Worm (Caenorhabditis elegans) whole organism, L4 larva: ENCODE measurements around the gene adbp-1.

Source experiments
- F10B5.3 ChIP-seq: sonication (generic microtip); optimal IDR thresholded peaks from 2 replicates; lab custom pipeline; 2016; ENCODE audit warnings: mild to moderate bottlenecking, missing genetic modification characterization, missing compliant biosample characterization
- F26F4.8 ChIP-seq: fragments of 200-800 bp; sonication (Bioruptor generic); conservative IDR thresholded peaks from 2 replicates; pipeline ENCODE4 v1.3.6; 2022; ENCODE audit warnings: missing genetic modification characterization, missing compliant biosample characterization
- F49E8.2 ChIP-seq: sonication (generic microtip); optimal IDR thresholded peaks from 2 replicates; lab custom pipeline; 2016; ENCODE audit warnings: missing compliant biosample characterization, mild to moderate bottlenecking, missing genetic modification characterization, borderline replicate concordance
- T20F7.1 ChIP-seq: fragments of 200-800 bp; sonication (Bioruptor generic); optimal IDR thresholded peaks from 2 replicates; lab custom pipeline; 2018; ENCODE audit warnings: mild to moderate bottlenecking, missing genetic modification characterization, missing compliant biosample characterization
- T26A8.4 ChIP-seq: fragments of 200-800 bp; sonication (Bioruptor generic); IDR thresholded peaks from 2 replicates; pipeline ENCODE4 v1.3.6; 2022; ENCODE audit warnings: missing genetic modification characterization, missing compliant biosample characterization
- Y75B8A.6 ChIP-seq: fragments of 200-800 bp; sonication (Bioruptor generic); IDR thresholded peaks from 2 replicates; pipeline ENCODE4 v1.3.6; 2022; ENCODE audit warnings: missing genetic modification reagents, missing genetic modification characterization, missing compliant biosample characterization
- ZK337.2 ChIP-seq: fragments of 200-800 bp; sonication (Bioruptor generic); IDR thresholded peaks from 2 replicates; pipeline ENCODE4 v1.3.6; 2022; ENCODE audit warnings: missing genetic modification reagents, missing genetic modification characterization, missing compliant biosample characterization
- ZK546.5 ChIP-seq, 2 experiments: sonication (generic microtip); optimal IDR thresholded peaks; 2 replicates each; lab custom pipeline; 2017; ENCODE audit warnings: missing biosample characterization in 2 of 2, missing genetic modification characterization in 2 of 2
- ama-1 ChIP-seq: fragments of 150-350 bp; optimal IDR thresholded peaks from 2 replicates; lab custom pipeline; 2014; ENCODE audit warnings: inconsistent platforms, mixed read lengths
- attf-4 ChIP-seq: sonication (generic microtip); optimal IDR thresholded peaks from 3 replicates; lab custom pipeline; 2017; ENCODE audit warnings: missing biosample characterization, missing genetic modification characterization
- ceh-20 ChIP-seq: fragments of 200-800 bp; sonication (Bioruptor generic); IDR thresholded peaks from 2 replicates; pipeline ENCODE4 v1.3.6; 2022; ENCODE audit warnings: missing genetic modification reagents, missing genetic modification characterization, missing compliant biosample characterization
- ceh-28 ChIP-seq: fragments of 150-350 bp; optimal IDR thresholded peaks from 2 replicates; lab custom pipeline; 2014; ENCODE audit warnings: missing biosample characterization, missing genetic modification reagents, missing genetic modification characterization
- ceh-32 ChIP-seq: sonication (generic microtip); optimal IDR thresholded peaks from 2 replicates; lab custom pipeline; 2016; ENCODE audit warnings: mild to moderate bottlenecking, missing genetic modification characterization, missing compliant biosample characterization; ENCODE audit not compliant: poor library complexity
- ceh-62 ChIP-seq: sonication (generic microtip); optimal IDR thresholded peaks from 2 replicates; lab custom pipeline; 2017; ENCODE audit warnings: missing biosample characterization, missing genetic modification characterization
- ceh-82 ChIP-seq: sonication (generic microtip); optimal IDR thresholded peaks from 2 replicates; lab custom pipeline; 2017; ENCODE audit warnings: missing biosample characterization, missing genetic modification characterization
- cey-2 ChIP-seq: sonication (generic microtip); optimal IDR thresholded peaks from 3 replicates; lab custom pipeline; 2017; ENCODE audit warnings: missing genetic modification characterization, mild to moderate bottlenecking, missing compliant biosample characterization, antibody characterized with exemption, borderline replicate concordance; ENCODE audit not compliant: insufficient read depth
- daf-16 ChIP-seq, 3 experiments: sonication (generic microtip); optimal IDR thresholded peaks; 2 replicates each; lab custom pipeline; 2016 to 2017; ENCODE audit warnings: missing genetic modification characterization in 3 of 3, missing genetic modification reagents in 3 of 3, mild to moderate bottlenecking in 2 of 3, missing compliant biosample characterization in 2 of 3, missing biosample characterization in 1 of 3, moderate library complexity in 1 of 3
- dpl-1 ChIP-seq: fragments of 150-350 bp; optimal IDR thresholded peaks from 2 replicates; lab custom pipeline; 2014; ENCODE audit warnings: missing biosample characterization, missing genetic modification reagents, missing genetic modification characterization
- dve-1 ChIP-seq: sonication (generic microtip); optimal IDR thresholded peaks from 2 replicates; lab custom pipeline; 2017; ENCODE audit warnings: antibody characterized with exemption, mild to moderate bottlenecking, missing genetic modification characterization, missing compliant biosample characterization; ENCODE audit not compliant: insufficient read depth
- egl-43 ChIP-seq: fragments of 200-800 bp; sonication (Bioruptor generic); IDR thresholded peaks from 2 replicates; pipeline ENCODE4 v1.3.6; 2022; ENCODE audit warnings: missing genetic modification reagents, missing genetic modification characterization, missing compliant biosample characterization
- gei-8 ChIP-seq: fragments of 200-800 bp; sonication (Bioruptor generic); optimal IDR thresholded peaks from 2 replicates; lab custom pipeline; 2018; ENCODE audit warnings: mild to moderate bottlenecking, missing genetic modification characterization, missing compliant biosample characterization
- hif-1 ChIP-seq, 2 experiments: sonication (generic microtip); optimal IDR thresholded peaks; 2 replicates each; lab custom pipeline; 2016 to 2017; ENCODE audit warnings: missing compliant biosample characterization in 2 of 2, missing genetic modification characterization in 2 of 2, missing genetic modification reagents in 2 of 2, missing genotype in 2 of 2, mild to moderate bottlenecking in 1 of 2
- hlh-11 ChIP-seq: fragments of 200-800 bp; sonication (Bioruptor generic); optimal IDR thresholded peaks from 2 replicates; lab custom pipeline; 2018; ENCODE audit warnings: mild to moderate bottlenecking, missing genetic modification characterization, missing compliant biosample characterization
- jun-1 ChIP-seq: fragments of 150-350 bp; optimal IDR thresholded peaks from 2 replicates; lab custom pipeline; 2014; ENCODE audit warnings: missing biosample characterization, missing genetic modification reagents, missing genetic modification characterization
- lin-13 ChIP-seq: fragments of 150-350 bp; optimal IDR thresholded peaks from 2 replicates; lab custom pipeline; 2014; ENCODE audit warnings: missing biosample characterization, missing genetic modification reagents, missing genetic modification characterization
- lin-29 ChIP-seq: fragments of 200-800 bp; sonication (Bioruptor generic); IDR thresholded peaks from 2 replicates; pipeline ENCODE4 v1.3.6; 2022; ENCODE audit warnings: missing genetic modification reagents, missing genetic modification characterization, missing compliant biosample characterization
- lin-38 ChIP-seq: fragments of 200-800 bp; sonication (Bioruptor generic); IDR thresholded peaks from 2 replicates; pipeline ENCODE4 v1.3.6; 2022; ENCODE audit warnings: missing genetic modification reagents, missing genetic modification characterization, missing compliant biosample characterization
- lsy-2 ChIP-seq, 2 experiments: fragments of 150-350 bp in 1 of 2; sonication (generic microtip) in 1 of 2; optimal IDR thresholded peaks; 2 replicates each; lab custom pipeline; 2014 to 2017; ENCODE audit warnings: missing biosample characterization in 2 of 2, missing genetic modification characterization in 2 of 2
- madf-5 ChIP-seq, 2 experiments: fragments of 200-800 bp; sonication (Bioruptor generic); IDR thresholded peaks; 2 replicates each; pipeline ENCODE4 v1.3.6; 2022; ENCODE audit warnings: missing compliant biosample characterization in 2 of 2, missing genetic modification characterization in 2 of 2
- mdt-29 ChIP-seq: fragments of 200-800 bp; sonication (Bioruptor generic); IDR thresholded peaks from 2 replicates; pipeline ENCODE4 v1.3.6; 2022; ENCODE audit warnings: missing genetic modification reagents, missing genetic modification characterization, missing compliant biosample characterization
- mxl-2 ChIP-seq: fragments of 200-800 bp; sonication (Bioruptor generic); conservative IDR thresholded peaks from 2 replicates; pipeline ENCODE4 v1.3.6; 2022; ENCODE audit warnings: missing genetic modification reagents, missing genetic modification characterization, missing compliant biosample characterization
- nhr-102 ChIP-seq: sonication (generic microtip); optimal IDR thresholded peaks from 2 replicates; lab custom pipeline; 2016; ENCODE audit warnings: mild to moderate bottlenecking, missing genetic modification characterization, moderate library complexity, missing compliant biosample characterization
- nhr-11 ChIP-seq: fragments of 150-350 bp; optimal IDR thresholded peaks from 2 replicates; lab custom pipeline; 2014; ENCODE audit warnings: missing biosample characterization, missing genetic modification characterization
- nhr-111 ChIP-seq: fragments of 200-800 bp; sonication (Bioruptor generic); optimal IDR thresholded peaks from 2 replicates; lab custom pipeline; 2018; ENCODE audit warnings: mild to moderate bottlenecking, missing genetic modification characterization, missing compliant biosample characterization
- nhr-237 ChIP-seq: sonication (generic microtip); optimal IDR thresholded peaks from 2 replicates; lab custom pipeline; 2017; ENCODE audit warnings: missing biosample characterization, missing genetic modification characterization
- nhr-6 ChIP-seq: fragments of 150-350 bp; optimal IDR thresholded peaks from 2 replicates; lab custom pipeline; 2014; ENCODE audit warnings: missing biosample characterization, missing genetic modification characterization
- nhr-76 ChIP-seq: fragments of 150-350 bp; optimal IDR thresholded peaks from 2 replicates; lab custom pipeline; 2014; ENCODE audit warnings: missing biosample characterization, missing genetic modification characterization
- saeg-2 ChIP-seq: fragments of 200-800 bp; sonication (Bioruptor generic); IDR thresholded peaks from 2 replicates; pipeline ENCODE4 v1.3.6; 2022; ENCODE audit warnings: missing genetic modification reagents, missing genetic modification characterization, missing compliant biosample characterization
- skn-1 ChIP-seq: fragments of 150-350 bp; optimal IDR thresholded peaks from 2 replicates; lab custom pipeline; 2014; ENCODE audit warnings: missing biosample characterization, missing genetic modification characterization
- snpc-1.2 ChIP-seq: fragments of 200-800 bp; sonication (Bioruptor generic); IDR thresholded peaks from 2 replicates; pipeline ENCODE4 v1.3.6; 2022; ENCODE audit warnings: missing genetic modification reagents, missing genetic modification characterization, missing compliant biosample characterization
- spr-3 ChIP-seq: fragments of 200-800 bp; sonication (Bioruptor generic); optimal IDR thresholded peaks from 2 replicates; lab custom pipeline; 2018; ENCODE audit warnings: mild to moderate bottlenecking, missing genetic modification characterization, missing compliant biosample characterization
- tag-97 ChIP-seq: fragments of 200-800 bp; sonication (Bioruptor generic); IDR thresholded peaks from 2 replicates; pipeline ENCODE4 v1.3.6; 2022; ENCODE audit warnings: missing genetic modification characterization, missing compliant biosample characterization
- tra-1 ChIP-seq: fragments of 200-800 bp; sonication (Bioruptor generic); IDR thresholded peaks from 2 replicates; pipeline ENCODE4 v1.3.6; 2022; ENCODE audit warnings: missing genetic modification reagents, missing genetic modification characterization, missing compliant biosample characterization
- unc-39 ChIP-seq: sonication (generic microtip); optimal IDR thresholded peaks from 2 replicates; lab custom pipeline; 2017; ENCODE audit warnings: missing biosample characterization, missing genetic modification characterization
- vab-7 ChIP-seq: fragments of 200-800 bp; sonication (Bioruptor generic); IDR thresholded peaks from 2 replicates; pipeline ENCODE4 v1.3.6; 2022; ENCODE audit warnings: missing genetic modification reagents, missing genetic modification characterization, missing compliant biosample characterization
- zfp-3 ChIP-seq: fragments of 200-800 bp; sonication (Bioruptor generic); conservative IDR thresholded peaks from 2 replicates; pipeline ENCODE4 v1.3.6; 2022; ENCODE audit warnings: missing genetic modification reagents, missing genetic modification characterization, missing compliant biosample characterization
- zip-11 ChIP-seq: fragments of 200-800 bp; sonication (Bioruptor generic); IDR thresholded peaks from 2 replicates; pipeline ENCODE4 v1.3.6; 2022; ENCODE audit warnings: missing genetic modification characterization, missing compliant biosample characterization
- ztf-11 ChIP-seq: fragments of 150-350 bp; optimal IDR thresholded peaks from 2 replicates; lab custom pipeline; 2014; ENCODE audit warnings: missing biosample characterization, missing genetic modification characterization
- ztf-7 ChIP-seq: fragments of 150-350 bp; optimal IDR thresholded peaks from 2 replicates; lab custom pipeline; 2014; ENCODE audit warnings: missing biosample characterization, missing genetic modification characterization

Gene adbp-1

ce11 chrII:11473525-11474181 is 29.7 kb downstream of the adbp-1 start, which contains the start of the genes metl-1 and W02B12.11 (continued):
- TF ChIP-seq mxl-2 (GFP tag; lab: Robert Waterston, UW) (no peak), attf-4 (no peak), ztf-11 (tag; lab: Kevin White, UChicago) (no peak), F10B5.3 (tag; lab: Kevin White, UChicago) (peak; percentile 53), jun-1 (tag; lab: Kevin White, UChicago) (peak; percentile 65), lin-38 (GFP tag; lab: Robert Waterston, UW) (peak; percentile 88), lsy-2 (tag; optimal IDR thresholded peaks at IDR 0.05; lab: Kevin White, UChicago) (peak; percentile 52 to 90), gei-8 (no peak), vab-7 (GFP tag; lab: Robert Waterston, UW) (no peak), zfp-3 (GFP tag; lab: Robert Waterston, UW) (0 out of 2 replicates have a peak, but pooled peaks have one; percentile 44), ceh-28 (tag; lab: Kevin White, UChicago) (no peak), cey-2 (tag; lab: Kevin White, UChicago) (no peak), ceh-20 (GFP tag; lab: Robert Waterston, UW) (no peak), ZK546.5 (tag; optimal IDR thresholded peaks at IDR 0.05; lab: Kevin White, UChicago) (no peak), tra-1 (GFP tag; lab: Robert Waterston, UW) (0 out of 2 replicates have a peak, but pooled peaks have one; percentile 45), Y75B8A.6 (no peak), hlh-11 (tag; lab: Kevin White, UChicago) (peak; percentile 83), ceh-62 (tag; lab: Kevin White, UChicago) (no peak), unc-39 (tag; lab: Kevin White, UChicago) (no peak), daf-16 (GFP tag; optimal IDR thresholded peaks at IDR 0.05; lab: Kevin White, UChicago) (peak in 1 of 2 experiments; percentile 35), daf-16 (tag; optimal IDR thresholded peaks at IDR 0.05; lab: Kevin White, UChicago) (peak; percentile 79), nhr-6 (peak; percentile 68), ceh-32 (tag; lab: Kevin White, UChicago) (no peak), ZK337.2 (GFP tag; lab: Robert Waterston, UW) (no peak), lin-29 (GFP tag; lab: Robert Waterston, UW) (peak; percentile 71; the same call in 1 of the 2 replicates), saeg-2 (GFP tag; lab: Robert Waterston, UW) (0 out of 2 replicates have a peak, but pooled peaks have one; percentile 66), mdt-29 (GFP tag; lab: Robert Waterston, UW) (no peak), nhr-111 (GFP tag; lab: Kevin White, UChicago) (no peak), tag-97 (no peak), dve-1 (tag; lab: Kevin White, UChicago) (peak; percentile 88), T26A8.4 (peak; percentile 92), hif-1 (tag; optimal IDR thresholded peaks at IDR 0.05; lab: Kevin White, UChicago) (peak in 1 of 2 experiments; percentile 68), spr-3 (GFP tag; lab: Kevin White, UChicago) (peak; percentile 71), nhr-76 (no peak), nhr-102 (tag; lab: Kevin White, UChicago) (peak; percentile 88), egl-43 (peak; percentile 68), F49E8.2 (tag; lab: Kevin White, UChicago) (peak; percentile 40), nhr-11 (tag; lab: Kevin White, UChicago) (peak; percentile 7), zip-11 (GFP tag; lab: Robert Waterston, UW) (no peak), ceh-82 (tag; lab: Kevin White, UChicago) (no peak), madf-5 (GFP tag; IDR thresholded peaks at IDR 0.05; lab: Robert Waterston, UW) (no peak), lin-13 (GFP tag; lab: Kevin White, UChicago) (no peak), dpl-1 (GFP tag; lab: Kevin White, UChicago) (peak; percentile 82), F26F4.8 (GFP tag; lab: Robert Waterston, UW) (no peak), skn-1 (tag; lab: Kevin White, UChicago) (no peak), ama-1 (lab: Kevin White, UChicago) (peak; percentile 25), T20F7.1 (no peak), snpc-1.2 (GFP tag; lab: Robert Waterston, UW) (no peak; the same call in 1 of the 2 replicates), nhr-237 (tag; lab: Kevin White, UChicago) (no peak), ztf-7 (no peak)
